Fruit fly (Drosophila melanogaster): ENCODE results near the gene CG13847.

Gene CG13847

DNA sequence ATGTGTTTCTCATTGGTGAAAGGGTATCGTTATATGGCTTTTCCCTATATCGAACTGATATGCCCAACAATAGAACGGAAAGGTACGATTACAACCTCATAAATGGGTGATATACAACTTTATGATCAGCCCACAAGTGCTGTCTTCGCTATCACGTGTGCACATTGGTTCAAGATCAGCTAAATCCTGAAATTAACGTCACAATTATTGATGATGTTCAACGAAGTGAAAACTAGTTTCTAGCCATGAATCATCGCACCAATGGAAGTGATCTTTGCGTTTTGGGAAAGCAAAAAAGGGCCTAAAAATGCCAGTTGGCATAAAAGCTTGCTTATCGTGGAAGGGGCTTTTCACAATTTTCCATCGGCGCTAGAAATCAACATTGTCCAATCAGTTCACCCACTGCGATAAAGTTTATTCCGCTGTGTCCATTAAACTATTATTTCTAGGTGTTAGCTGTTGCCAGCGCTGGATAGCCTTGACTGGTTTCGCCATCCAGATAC lies 28.7 kb upstream of the CG13847 start, which contains the start of gene CG7054 (continued):
- no peak for TF ChIP-seq Elba2 (GFP tag; optimal IDR thresholded peaks at IDR 0.05)
- no peak for TF ChIP-seq CG31365 (tag; optimal IDR thresholded peaks at IDR 0.05)
- TF ChIP-seq CG15696 (tag; optimal IDR thresholded peaks at IDR 0.05), result no peak
- no peak for TF ChIP-seq CG13123 (GFP tag; optimal IDR thresholded peaks at IDR 0.05)
- TF ChIP-seq pfk (GFP tag; optimal IDR thresholded peaks at IDR 0.05), result no peak
- TF ChIP-seq chif (GFP tag; optimal IDR thresholded peaks at IDR 0.05), result no peak
- no peak for TF ChIP-seq CG30403 (GFP tag; optimal IDR thresholded peaks at IDR 0.05)
- TF ChIP-seq Ssrp (tag; optimal IDR thresholded peaks at IDR 0.05), result no peak
- TF ChIP-seq gt (GFP tag; IDR thresholded peaks at IDR 0.05), result no peak
- TF ChIP-seq HmgZ (tag; optimal IDR thresholded peaks at IDR 0.05), result peak; percentile 56
- no peak for TF ChIP-seq Oaz (GFP tag; IDR thresholded peaks at IDR 0.05)
- no peak for TF ChIP-seq CG12155 (GFP tag; optimal IDR thresholded peaks at IDR 0.05)
- TF ChIP-seq CG4328 (GFP tag; optimal IDR thresholded peaks at IDR 0.05), result peak; percentile 6
- TF ChIP-seq CG8765 (GFP tag; IDR thresholded peaks at IDR 0.05), result no peak
- no peak for TF ChIP-seq inv (GFP tag; IDR thresholded peaks at IDR 0.05; ENCODE audit: partially characterized antibody)
- TF ChIP-seq CG2120 (GFP tag; optimal IDR thresholded peaks at IDR 0.05), result peak; percentile 48
- no peak for TF ChIP-seq fd64A (GFP tag; optimal IDR thresholded peaks at IDR 0.05)
- no peak for TF ChIP-seq kni (GFP tag; optimal IDR thresholded peaks at IDR 0.05)
- TF ChIP-seq sens (GFP tag), result peak; percentile 13
- no peak for TF ChIP-seq sens-2 (GFP tag; IDR thresholded peaks at IDR 0.05)
- TF ChIP-seq Hr51 (GFP tag; optimal IDR thresholded peaks at IDR 0.05), result peak in 1 of 2 experiments; percentile 44
- peak; percentile 32 for TF ChIP-seq Sox102F (GFP tag; optimal IDR thresholded peaks at IDR 0.05)
- no peak for TF ChIP-seq Hsf (GFP tag; optimal IDR thresholded peaks at IDR 0.05)
- no peak for TF ChIP-seq CG4707 (GFP tag; optimal IDR thresholded peaks at IDR 0.05)
- no peak for TF ChIP-seq CG2889 (GFP tag; IDR thresholded peaks at IDR 0.05)
- no peak for TF ChIP-seq cg (GFP tag; optimal IDR thresholded peaks at IDR 0.05)
- TF ChIP-seq Bteb2 (GFP tag; optimal IDR thresholded peaks at IDR 0.05), result no peak
- TF ChIP-seq CG6791 (GFP tag; IDR thresholded peaks at IDR 0.05; ENCODE audit: partially characterized antibody), result no peak
- peak; percentile 17 for TF ChIP-seq CG6854 (GFP tag; optimal IDR thresholded peaks at IDR 0.05)
- TF ChIP-seq crc (GFP tag; optimal IDR thresholded peaks at IDR 0.05), result no peak
- no peak for TF ChIP-seq CG3065 (GFP tag; optimal IDR thresholded peaks at IDR 0.05)
- TF ChIP-seq CG32532 (GFP tag; IDR thresholded peaks at IDR 0.05), result peak; percentile 37; the same call in 1 of the 2 replicates
- TF ChIP-seq dysf (GFP tag; IDR thresholded peaks at IDR 0.05), result no peak
- no peak for TF ChIP-seq tup (GFP tag; optimal IDR thresholded peaks at IDR 0.05)
- no peak for TF ChIP-seq zf30C (GFP tag; optimal IDR thresholded peaks at IDR 0.05)
- TF ChIP-seq hth (optimal IDR thresholded peaks at IDR 0.05), result no peak
- no peak for TF ChIP-seq CG32767 (GFP tag; IDR thresholded peaks at IDR 0.05)
- TF ChIP-seq Med (GFP tag), result peak; percentile 74
- no peak; the same call in 1 of the 2 replicates for TF ChIP-seq ham (GFP tag; IDR thresholded peaks at IDR 0.05)
- TF ChIP-seq fu2 (GFP tag; optimal IDR thresholded peaks at IDR 0.05), result no peak
- TF ChIP-seq Nf-YC (tag; optimal IDR thresholded peaks at IDR 0.05), result peak; percentile 3
- TF ChIP-seq Sin3A (optimal IDR thresholded peaks at IDR 0.05), result no peak
- no peak for TF ChIP-seq toy (GFP tag; IDR thresholded peaks at IDR 0.05)
- no peak for TF ChIP-seq Doc2 (GFP tag; IDR thresholded peaks at IDR 0.05)
- peak; percentile 50 for TF ChIP-seq CG3281 (GFP tag; optimal IDR thresholded peaks at IDR 0.05)
- TF ChIP-seq sob (GFP tag; IDR thresholded peaks at IDR 0.05), result peak; percentile 22; the same call in 1 of the 2 replicates
- TF ChIP-seq CG10959 (GFP tag; IDR thresholded peaks at IDR 0.05), result no peak
- TF ChIP-seq CG10209 (GFP tag; optimal IDR thresholded peaks at IDR 0.05), result no peak
- TF ChIP-seq org-1 (GFP tag; optimal IDR thresholded peaks at IDR 0.05), result no peak
- TF ChIP-seq pita (GFP tag; optimal IDR thresholded peaks at IDR 0.05), result no peak
- no peak for TF ChIP-seq CG15479 (GFP tag; optimal IDR thresholded peaks at IDR 0.05)
- peak; percentile 32 for TF ChIP-seq CG1603 (tag; optimal IDR thresholded peaks at IDR 0.05)

Measured in whole organism, embryonic.